Worm (Caenorhabditis elegans) whole organism, L1 larva: ENCODE measurements around the gene col-153.
A peak's percentile ranks its signal among the peaks of the same experiment; 100 is the strongest.

ENCODE experiments used
- C04F5.9 ChIP-seq: sonication (generic microtip); optimal IDR thresholded peaks from 2 replicates; lab custom pipeline; 2016; ENCODE audit warnings: missing genetic modification characterization, missing compliant biosample characterization
- C16A3.4 ChIP-seq: fragments of 150-350 bp; optimal IDR thresholded peaks from 2 replicates; lab custom pipeline; 2014; ENCODE audit warnings: missing biosample characterization, missing genetic modification characterization
- C34B4.2 ChIP-seq: sonication (generic microtip); optimal IDR thresholded peaks from 2 replicates; lab custom pipeline; 2017; ENCODE audit warnings: mild to moderate bottlenecking, missing genetic modification characterization, missing compliant biosample characterization
- F16B12.6 ChIP-seq: fragments of 150-350 bp; optimal IDR thresholded peaks from 2 replicates; lab custom pipeline; 2014; ENCODE audit warnings: missing biosample characterization, missing genetic modification characterization
- Y116A8C.19 ChIP-seq: sonication (generic microtip); optimal IDR thresholded peaks from 2 replicates; lab custom pipeline; 2016; ENCODE audit warnings: missing compliant biosample characterization, missing genetic modification characterization, borderline replicate concordance
- alr-1 ChIP-seq: fragments of 200-800 bp; sonication (Bioruptor generic); optimal IDR thresholded peaks from 2 replicates; lab custom pipeline; 2018; ENCODE audit warnings: borderline replicate concordance, mild to moderate bottlenecking, missing genetic modification characterization, missing compliant biosample characterization
- ama-1 ChIP-seq: fragments of 150-350 bp; optimal IDR thresholded peaks from 2 replicates; lab custom pipeline; 2014
- blmp-1 ChIP-seq: fragments of 150-350 bp; optimal IDR thresholded peaks from 2 replicates; lab custom pipeline; 2014; ENCODE audit warnings: missing biosample characterization, missing genetic modification characterization
- ceh-82 ChIP-seq, 3 experiments: fragments of 150-350 bp in 1 of 3; sonication (generic microtip) in 2 of 3; optimal IDR thresholded peaks; 2 replicates each; lab custom pipeline; 2014 to 2017; ENCODE audit warnings: missing biosample characterization in 3 of 3, missing genetic modification characterization in 3 of 3
- ceh-88 ChIP-seq: fragments of 200-800 bp; sonication (Bioruptor generic); IDR thresholded peaks from 2 replicates; pipeline ENCODE4 v1.3.6; 2022; ENCODE audit warnings: missing genetic modification characterization, missing compliant biosample characterization
- ceh-90 ChIP-seq: sonication (generic microtip); optimal IDR thresholded peaks from 2 replicates; lab custom pipeline; 2016; ENCODE audit warnings: missing genetic modification characterization, missing compliant biosample characterization
- dsc-1 ChIP-seq: sonication (generic microtip); optimal IDR thresholded peaks from 2 replicates; lab custom pipeline; 2016; ENCODE audit warnings: mild to moderate bottlenecking, missing genetic modification characterization, missing compliant biosample characterization
- efl-1 ChIP-seq, 4 experiments: fragments of 150-350 bp; optimal IDR thresholded peaks in 3 of 4; peaks in 1 of 4; 1 replicate in 1 of 4; 2 replicates in 3 of 4; lab custom pipeline; 2014; ENCODE audit warnings: missing biosample characterization in 2 of 4, missing genetic modification characterization in 2 of 4, missing genetic modification reagents in 2 of 4
- egl-13 ChIP-seq: sonication (generic microtip); optimal IDR thresholded peaks from 2 replicates; lab custom pipeline; 2016; ENCODE audit warnings: missing genotype, missing genetic modification reagents, missing genetic modification characterization, missing compliant biosample characterization
- elt-2 ChIP-seq: sonication (generic microtip); optimal IDR thresholded peaks from 2 replicates; lab custom pipeline; 2016; ENCODE audit warnings: missing genetic modification characterization, mild to moderate bottlenecking, inconsistent platforms, missing compliant biosample characterization, missing genetic modification reagents
- ets-5 ChIP-seq: fragments of 200-800 bp; sonication (Bioruptor generic); IDR thresholded peaks from 2 replicates; pipeline ENCODE4 v1.3.6; 2022; ENCODE audit warnings: missing genetic modification characterization, missing compliant biosample characterization
- fkh-8 ChIP-seq: sonication (generic microtip); optimal IDR thresholded peaks from 2 replicates; lab custom pipeline; 2016; ENCODE audit warnings: mild to moderate bottlenecking, missing genetic modification characterization, missing compliant biosample characterization
- fos-1 ChIP-seq: fragments of 150-350 bp; optimal IDR thresholded peaks from 2 replicates; lab custom pipeline; 2014; ENCODE audit warnings: missing biosample characterization, missing genetic modification characterization
- grh-1 ChIP-seq: fragments of 200-800 bp; sonication (Bioruptor generic); IDR thresholded peaks from 2 replicates; pipeline ENCODE4 v1.3.6; 2022; ENCODE audit warnings: missing genetic modification reagents, missing genetic modification characterization, missing compliant biosample characterization
- hlh-17 ChIP-seq: fragments of 200-800 bp; sonication (Bioruptor generic); optimal IDR thresholded peaks from 2 replicates; lab custom pipeline; 2018; ENCODE audit warnings: missing genetic modification characterization, mild to moderate bottlenecking, missing compliant biosample characterization, moderate library complexity, borderline replicate concordance
- jun-1 ChIP-seq: fragments of 150-350 bp; optimal IDR thresholded peaks from 2 replicates; lab custom pipeline; 2014; ENCODE audit warnings: missing biosample characterization, missing genetic modification reagents, missing genetic modification characterization
- lin-14 ChIP-seq: fragments of 200-800 bp; sonication (Bioruptor generic); optimal IDR thresholded peaks from 2 replicates; lab custom pipeline; 2018; ENCODE audit warnings: mild to moderate bottlenecking, missing genetic modification characterization, moderate library complexity, missing compliant biosample characterization
- lin-15B ChIP-seq: fragments of 150-350 bp; sonication (generic microtip); optimal IDR thresholded peaks from 3 replicates; lab custom pipeline; 2014; ENCODE audit warnings: missing biosample characterization, missing genetic modification characterization
- lin-39 ChIP-seq: fragments of 150-350 bp; optimal IDR thresholded peaks from 2 replicates; lab custom pipeline; 2014; ENCODE audit warnings: missing biosample characterization, missing genetic modification reagents, missing genetic modification characterization
- lsy-2 ChIP-seq, 2 experiments: fragments of 150-350 bp; optimal IDR thresholded peaks; 2 replicates each; lab custom pipeline; 2014; ENCODE audit warnings: missing biosample characterization in 2 of 2, missing genetic modification characterization in 2 of 2
- mab-9 ChIP-seq: fragments of 200-800 bp; sonication (Bioruptor generic); IDR thresholded peaks from 2 replicates; pipeline ENCODE4 v1.3.6; 2022; ENCODE audit warnings: missing genetic modification reagents, missing genetic modification characterization, missing compliant biosample characterization
- mdl-1 ChIP-seq, 2 experiments: fragments of 150-350 bp; optimal IDR thresholded peaks; 2 replicates each; lab custom pipeline; 2014 to 2017; ENCODE audit warnings: missing biosample characterization in 2 of 2, missing genetic modification characterization in 2 of 2, inconsistent platforms in 1 of 2
- mef-2 ChIP-seq: fragments of 150-350 bp; optimal IDR thresholded peaks from 2 replicates; lab custom pipeline; 2014; ENCODE audit warnings: missing biosample characterization, missing genetic modification characterization
- mep-1 ChIP-seq: fragments of 150-350 bp; optimal IDR thresholded peaks from 2 replicates; lab custom pipeline; 2014; ENCODE audit warnings: missing biosample characterization, missing genetic modification characterization
- nhr-11 ChIP-seq: fragments of 150-350 bp; optimal IDR thresholded peaks from 2 replicates; lab custom pipeline; 2014; ENCODE audit warnings: missing biosample characterization, missing genetic modification characterization
- nhr-12 ChIP-seq: sonication (generic microtip); optimal IDR thresholded peaks from 2 replicates; lab custom pipeline; 2017; ENCODE audit warnings: missing biosample characterization, missing genetic modification characterization
- nhr-19 ChIP-seq: fragments of 200-800 bp; sonication (Bioruptor generic); conservative IDR thresholded peaks from 2 replicates; pipeline ENCODE4 v1.3.6; 2022; ENCODE audit warnings: missing genetic modification characterization, missing compliant biosample characterization
- nhr-20 ChIP-seq: sonication (generic microtip); optimal IDR thresholded peaks from 2 replicates; lab custom pipeline; 2016; ENCODE audit warnings: mild to moderate bottlenecking, missing genetic modification characterization, missing compliant biosample characterization
- nhr-237 ChIP-seq: fragments of 150-350 bp; optimal IDR thresholded peaks from 2 replicates; lab custom pipeline; 2014; ENCODE audit warnings: missing biosample characterization, missing genetic modification characterization
- nhr-47 ChIP-seq: sonication (generic microtip); optimal IDR thresholded peaks from 2 replicates; lab custom pipeline; 2016; ENCODE audit warnings: mild to moderate bottlenecking, missing genetic modification characterization, moderate library complexity, missing compliant biosample characterization
- nhr-71 ChIP-seq: sonication (generic microtip); optimal IDR thresholded peaks from 2 replicates; lab custom pipeline; 2016; ENCODE audit warnings: mild to moderate bottlenecking, missing genetic modification characterization, moderate library complexity, missing compliant biosample characterization
- nhr-85 ChIP-seq: sonication (generic microtip); peaks from one replicate; lab custom pipeline; 2016; ENCODE audit warnings: missing genetic modification characterization, inconsistent platforms, missing compliant biosample characterization
- rnt-1 ChIP-seq: sonication (generic microtip); optimal IDR thresholded peaks from 2 replicates; lab custom pipeline; 2016; ENCODE audit warnings: mild to moderate bottlenecking, missing genetic modification characterization, moderate library complexity, missing compliant biosample characterization
- snpc-4 ChIP-seq: fragments of 150-350 bp; optimal IDR thresholded peaks from 2 replicates; lab custom pipeline; 2014; ENCODE audit warnings: missing biosample characterization, missing genetic modification characterization
- snu-23 ChIP-seq: sonication (generic microtip); optimal IDR thresholded peaks from 2 replicates; lab custom pipeline; 2016; ENCODE audit warnings: missing genetic modification characterization, missing compliant biosample characterization
- sox-4 ChIP-seq: sonication (generic microtip); optimal IDR thresholded peaks from 2 replicates; lab custom pipeline; 2016; ENCODE audit warnings: missing genetic modification characterization, missing compliant biosample characterization
- sup-37 ChIP-seq: fragments of 200-800 bp; sonication (Bioruptor generic); optimal IDR thresholded peaks from 2 replicates; lab custom pipeline; 2018; ENCODE audit warnings: mild to moderate bottlenecking, missing genetic modification characterization, missing compliant biosample characterization
- swsn-7 ChIP-seq: sonication (generic microtip); optimal IDR thresholded peaks from 2 replicates; lab custom pipeline; 2016; ENCODE audit warnings: missing genetic modification characterization, missing compliant biosample characterization
- tbx-2 ChIP-seq: sonication (generic microtip); optimal IDR thresholded peaks from 2 replicates; lab custom pipeline; 2016; ENCODE audit warnings: missing genetic modification characterization, missing compliant biosample characterization
- unc-130 ChIP-seq: fragments of 150-350 bp; optimal IDR thresholded peaks from 2 replicates; lab custom pipeline; 2017; ENCODE audit warnings: missing biosample characterization, missing genetic modification characterization, inconsistent platforms
- vab-15 ChIP-seq: sonication (generic microtip); optimal IDR thresholded peaks from 2 replicates; lab custom pipeline; 2017; ENCODE audit warnings: missing genotype, mild to moderate bottlenecking, missing genetic modification characterization, missing compliant biosample characterization
- xbp-1 ChIP-seq: sonication (generic microtip); optimal IDR thresholded peaks from 2 replicates; lab custom pipeline; 2016; ENCODE audit warnings: missing genetic modification characterization, missing compliant biosample characterization
- zag-1 ChIP-seq: fragments of 150-350 bp; optimal IDR thresholded peaks from 2 replicates; lab custom pipeline; 2014; ENCODE audit warnings: missing biosample characterization, missing genetic modification characterization
- zip-4 ChIP-seq: fragments of 200-800 bp; sonication (Bioruptor generic); optimal IDR thresholded peaks from 2 replicates; lab custom pipeline; 2018; ENCODE audit warnings: mild to moderate bottlenecking, missing genetic modification characterization, moderate library complexity, missing compliant biosample characterization
- ztf-11 ChIP-seq, 2 experiments: sonication (generic microtip); optimal IDR thresholded peaks; 2 replicates each; lab custom pipeline; 2016 to 2017; ENCODE audit warnings: missing genetic modification characterization in 2 of 2, missing biosample characterization in 1 of 2, missing compliant biosample characterization in 1 of 2
- ztf-4 ChIP-seq: fragments of 150-350 bp; optimal IDR thresholded peaks from 2 replicates; lab custom pipeline; 2014; ENCODE audit warnings: missing biosample characterization, missing genetic modification characterization

Gene col-153

ce11 chrV:10937294-10937693 is 12.3 kb upstream of the col-153 start (continued):
- TF ChIP-seq mdl-1 (tag; optimal IDR thresholded peaks at IDR 0.05; lab: Kevin White, UChicago) (no peak), ztf-11 (tag; optimal IDR thresholded peaks at IDR 0.05; lab: Kevin White, UChicago) (no peak), C16A3.4 (tag; lab: Kevin White, UChicago) (no peak), blmp-1 (tag; lab: Kevin White, UChicago) (no peak), mep-1 (tag; lab: Kevin White, UChicago) (peak; percentile 30), mab-9 (GFP tag; lab: Robert Waterston, UW) (no peak), efl-1 (optimal IDR thresholded peaks at IDR 0.05; lab: Kevin White, UChicago) (no peak), efl-1 (GFP tag; optimal IDR thresholded peaks at IDR 0.05 in 1 of 2; lab: Kevin White, UChicago) (peak in 1 of 2 experiments; percentile 62), elt-2 (tag; lab: Kevin White, UChicago) (no peak), hlh-17 (no peak), nhr-47 (tag; lab: Kevin White, UChicago) (peak; percentile 73)

ce11 chrV:10938739-10939138 is 10.9 kb upstream of the col-153 start, which contains the start of gene F17C11.11:
TSS of gene F17C11.11 (minus strand) at chrV:10938817.
- TF ChIP-seq jun-1 (tag; lab: Kevin White, UChicago): no peak
- TF ChIP-seq snu-23: no peak
- TF ChIP-seq nhr-19 (GFP tag; lab: Robert Waterston, UW): no peak
- peak in 1 of 2 experiments; percentile 1 for TF ChIP-seq lsy-2 (tag; optimal IDR thresholded peaks at IDR 0.05; lab: Kevin White, UChicago)
- peak; percentile 48 for TF ChIP-seq nhr-71 (tag; lab: Kevin White, UChicago)
- no peak for TF ChIP-seq blmp-1 (tag; lab: Kevin White, UChicago)
- TF ChIP-seq lin-14: peak; percentile 27
- TF ChIP-seq nhr-11 (tag; lab: Kevin White, UChicago): no peak
- peak; percentile 88 for TF ChIP-seq zip-4 (GFP tag; lab: Kevin White, UChicago)
- peak; percentile 10 for TF ChIP-seq nhr-20 (tag; lab: Kevin White, UChicago)
- TF ChIP-seq snpc-4: no peak
- no peak for TF ChIP-seq zag-1 (tag; lab: Kevin White, UChicago)
- TF ChIP-seq unc-130 (tag; lab: Kevin White, UChicago): no peak
- TF ChIP-seq nhr-12: no peak
- no peak for TF ChIP-seq C04F5.9
- TF ChIP-seq Y116A8C.19 (tag; lab: Kevin White, UChicago): no peak
- no peak for TF ChIP-seq C34B4.2 (tag; lab: Kevin White, UChicago)
- TF ChIP-seq ceh-88: no peak
- no peak for TF ChIP-seq ztf-11 (tag; optimal IDR thresholded peaks at IDR 0.05; lab: Kevin White, UChicago)
- TF ChIP-seq fos-1 (tag; lab: Kevin White, UChicago): no peak
- no peak for TF ChIP-seq vab-15
- no peak for TF ChIP-seq xbp-1 (tag; lab: Kevin White, UChicago)
- no peak for TF ChIP-seq lin-39 (tag; lab: Kevin White, UChicago)
- no peak for TF ChIP-seq ztf-4 (tag; lab: Kevin White, UChicago)
- TF ChIP-seq grh-1 (GFP tag; lab: Robert Waterston, UW): no peak
- TF ChIP-seq ceh-90 (tag; lab: Kevin White, UChicago): no peak
- TF ChIP-seq F16B12.6: no peak
- TF ChIP-seq sup-37 (GFP tag; lab: Kevin White, UChicago): no peak
- no peak for TF ChIP-seq egl-13 (tag; lab: Kevin White, UChicago)
- TF ChIP-seq efl-1 (optimal IDR thresholded peaks at IDR 0.05; lab: Kevin White, UChicago): no peak
- TF ChIP-seq efl-1 (GFP tag; optimal IDR thresholded peaks at IDR 0.05 in 1 of 2; lab: Kevin White, UChicago): peak; percentile 1 to 17
- TF ChIP-seq nhr-85 (tag; lab: Kevin White, UChicago): no peak
- TF ChIP-seq alr-1 (tag; lab: Kevin White, UChicago): no peak
- no peak for TF ChIP-seq ceh-82 (tag; optimal IDR thresholded peaks at IDR 0.05; lab: Kevin White, UChicago)
- no peak for TF ChIP-seq nhr-237 (tag; lab: Kevin White, UChicago)
- no peak for TF ChIP-seq tbx-2 (tag; lab: Kevin White, UChicago)
- TF ChIP-seq rnt-1: peak; percentile 52
- TF ChIP-seq fkh-8 (tag; lab: Kevin White, UChicago): no peak
- TF ChIP-seq C16A3.4 (tag; lab: Kevin White, UChicago): no peak
- TF ChIP-seq sox-4: no peak
- TF ChIP-seq lin-15B (tag; lab: Kevin White, UChicago): no peak
- peak in 1 of 2 experiments; percentile 32 for TF ChIP-seq mdl-1 (tag; optimal IDR thresholded peaks at IDR 0.05; lab: Kevin White, UChicago)
- TF ChIP-seq swsn-7: no peak
- TF ChIP-seq dsc-1 (tag; lab: Kevin White, UChicago): no peak
- no peak for TF ChIP-seq mef-2
- TF ChIP-seq ama-1 (lab: Kevin White, UChicago): no peak
- TF ChIP-seq ets-5 (GFP tag; lab: Robert Waterston, UW): no peak
